Worm (Caenorhabditis elegans) whole organism, L2 larva: ENCODE data around the gene gcy-20.

Source experiments
- F13H6.1 ChIP-seq: sonication (generic microtip); optimal IDR thresholded peaks from 2 replicates; lab custom pipeline; 2016; ENCODE audit warnings: missing genetic modification characterization, missing compliant biosample characterization
- R02D3.7 ChIP-seq: fragments of 150-350 bp; optimal IDR thresholded peaks from 2 replicates; lab custom pipeline; 2014; ENCODE audit warnings: missing biosample characterization, missing genetic modification characterization
- Y55F3AM.14 ChIP-seq: fragments of 200-800 bp; sonication (Bioruptor generic); optimal IDR thresholded peaks from 2 replicates; lab custom pipeline; 2018; ENCODE audit warnings: mild to moderate bottlenecking, missing genetic modification characterization, missing compliant biosample characterization
- ZK546.5 ChIP-seq: sonication (generic microtip); optimal IDR thresholded peaks from 2 replicates; lab custom pipeline; 2017; ENCODE audit warnings: missing biosample characterization, missing genetic modification characterization
- alr-1 ChIP-seq: fragments of 150-350 bp; optimal IDR thresholded peaks from 2 replicates; lab custom pipeline; 2014; ENCODE audit warnings: missing biosample characterization, missing genetic modification characterization
- blmp-1 ChIP-seq: sonication (generic microtip); optimal IDR thresholded peaks from 2 replicates; lab custom pipeline; 2017; ENCODE audit warnings: missing genetic modification characterization, mild to moderate bottlenecking, missing compliant biosample characterization, antibody characterized with exemption, moderate library complexity; ENCODE audit not compliant: insufficient read depth
- crh-2 ChIP-seq: sonication (generic microtip); optimal IDR thresholded peaks from 2 replicates; lab custom pipeline; 2017; ENCODE audit warnings: missing biosample characterization, missing genetic modification characterization
- dmd-4 ChIP-seq: sonication (generic microtip); optimal IDR thresholded peaks from 2 replicates; lab custom pipeline; 2017; ENCODE audit warnings: missing biosample characterization, missing genetic modification characterization
- elt-1 ChIP-seq: fragments of 150-350 bp; optimal IDR thresholded peaks from 2 replicates; lab custom pipeline; 2014; ENCODE audit warnings: missing biosample characterization, missing genetic modification characterization
- fos-1 ChIP-seq: fragments of 150-350 bp; optimal IDR thresholded peaks from 2 replicates; lab custom pipeline; 2014; ENCODE audit warnings: missing biosample characterization, missing genetic modification characterization
- gmeb-1 ChIP-seq: fragments of 150-350 bp; optimal IDR thresholded peaks from 2 replicates; lab custom pipeline; 2014; ENCODE audit warnings: missing biosample characterization, missing genetic modification characterization
- lin-11 ChIP-seq: fragments of 150-350 bp; sonication (generic microtip); optimal IDR thresholded peaks from 2 replicates; lab custom pipeline; 2014; ENCODE audit warnings: missing biosample characterization, missing genetic modification characterization, inconsistent platforms, mixed read lengths
- lin-13 ChIP-seq: fragments of 150-350 bp; optimal IDR thresholded peaks from 2 replicates; lab custom pipeline; 2014; ENCODE audit warnings: missing biosample characterization, missing genetic modification reagents, missing genetic modification characterization
- lin-39 ChIP-seq: fragments of 150-350 bp; optimal IDR thresholded peaks from 2 replicates; lab custom pipeline; 2014; ENCODE audit warnings: missing biosample characterization, missing genetic modification reagents, missing genetic modification characterization
- lsy-2 ChIP-seq, 2 experiments: fragments of 150-350 bp in 1 of 2; sonication (generic microtip) in 1 of 2; optimal IDR thresholded peaks; 2 replicates each; lab custom pipeline; 2014 to 2017; ENCODE audit warnings: missing biosample characterization in 2 of 2, missing genetic modification characterization in 2 of 2
- mab-5 ChIP-seq: fragments of 150-350 bp; optimal IDR thresholded peaks from 2 replicates; lab custom pipeline; 2014; ENCODE audit warnings: missing biosample characterization, missing genetic modification characterization
- mbf-1 ChIP-seq: sonication (generic microtip); optimal IDR thresholded peaks from 2 replicates; lab custom pipeline; 2017; ENCODE audit warnings: missing biosample characterization, missing genetic modification characterization
- nhr-10 ChIP-seq: sonication (generic microtip); optimal IDR thresholded peaks from 2 replicates; lab custom pipeline; 2017; ENCODE audit warnings: missing biosample characterization, missing genetic modification characterization
- nhr-11 ChIP-seq: fragments of 150-350 bp; optimal IDR thresholded peaks from 2 replicates; lab custom pipeline; 2014; ENCODE audit warnings: missing biosample characterization, missing genetic modification characterization
- nhr-12 ChIP-seq: fragments of 150-350 bp; optimal IDR thresholded peaks from 2 replicates; lab custom pipeline; 2014; ENCODE audit warnings: missing biosample characterization, missing genetic modification characterization
- nhr-21 ChIP-seq: fragments of 150-350 bp; optimal IDR thresholded peaks from 2 replicates; lab custom pipeline; 2014; ENCODE audit warnings: missing biosample characterization, missing genetic modification characterization
- nhr-23 ChIP-seq: fragments of 150-350 bp; optimal IDR thresholded peaks from 2 replicates; lab custom pipeline; 2014; ENCODE audit warnings: missing biosample characterization, missing genetic modification reagents, missing genetic modification characterization
- nhr-25 ChIP-seq: fragments of 150-350 bp; sonication (generic microtip); optimal IDR thresholded peaks from 3 replicates; lab custom pipeline; 2014; ENCODE audit warnings: missing biosample characterization, missing genetic modification characterization
- nhr-77 ChIP-seq: fragments of 150-350 bp; optimal IDR thresholded peaks from 2 replicates; lab custom pipeline; 2014; ENCODE audit warnings: missing biosample characterization, missing genetic modification characterization
- peb-1 ChIP-seq: fragments of 150-350 bp; optimal IDR thresholded peaks from 2 replicates; lab custom pipeline; 2014; ENCODE audit warnings: missing biosample characterization, missing genetic modification characterization
- sem-4 ChIP-seq: fragments of 150-350 bp; optimal IDR thresholded peaks from 2 replicates; lab custom pipeline; 2014; ENCODE audit warnings: missing biosample characterization, missing genetic modification reagents, missing genetic modification characterization
- skn-1 ChIP-seq: sonication (generic microtip); optimal IDR thresholded peaks from 2 replicates; lab custom pipeline; 2017; ENCODE audit warnings: missing biosample characterization, missing genetic modification characterization
- sma-3 ChIP-seq: sonication (generic microtip); optimal IDR thresholded peaks from 2 replicates; lab custom pipeline; 2016; ENCODE audit warnings: missing genetic modification reagents, missing genetic modification characterization, missing compliant biosample characterization
- sma-9 ChIP-seq, 2 experiments: fragments of 150-350 bp in 1 of 2; sonication (generic microtip) in 1 of 2; optimal IDR thresholded peaks; 2 replicates each; lab custom pipeline; 2014 to 2016; ENCODE audit warnings: missing genetic modification characterization in 2 of 2, mild to moderate bottlenecking in 1 of 2, missing biosample characterization in 1 of 2, missing compliant biosample characterization in 1 of 2, missing genetic modification reagents in 1 of 2, moderate library complexity in 1 of 2
- unc-39 ChIP-seq: fragments of 150-350 bp; optimal IDR thresholded peaks from 2 replicates; lab custom pipeline; 2014; ENCODE audit warnings: missing biosample characterization, missing genetic modification characterization
- unc-55 ChIP-seq: fragments of 150-350 bp; sonication (generic microtip); optimal IDR thresholded peaks from 3 replicates; lab custom pipeline; 2014; ENCODE audit warnings: missing biosample characterization, missing genetic modification reagents, missing genetic modification characterization
- unc-62 ChIP-seq: fragments of 150-350 bp; optimal IDR thresholded peaks from 2 replicates; lab custom pipeline; 2014; ENCODE audit warnings: missing biosample characterization, missing genetic modification reagents, missing genetic modification characterization
- zag-1 ChIP-seq: fragments of 150-350 bp; optimal IDR thresholded peaks from 2 replicates; lab custom pipeline; 2014; ENCODE audit warnings: missing biosample characterization, missing genetic modification characterization
- ztf-11 ChIP-seq: sonication (generic microtip); optimal IDR thresholded peaks from 2 replicates; lab custom pipeline; 2017; ENCODE audit warnings: missing biosample characterization, missing genetic modification characterization
- ztf-4 ChIP-seq: fragments of 150-350 bp; optimal IDR thresholded peaks from 2 replicates; lab custom pipeline; 2014; ENCODE audit warnings: missing biosample characterization, missing genetic modification characterization

The gcy-20 gene

DNA sequence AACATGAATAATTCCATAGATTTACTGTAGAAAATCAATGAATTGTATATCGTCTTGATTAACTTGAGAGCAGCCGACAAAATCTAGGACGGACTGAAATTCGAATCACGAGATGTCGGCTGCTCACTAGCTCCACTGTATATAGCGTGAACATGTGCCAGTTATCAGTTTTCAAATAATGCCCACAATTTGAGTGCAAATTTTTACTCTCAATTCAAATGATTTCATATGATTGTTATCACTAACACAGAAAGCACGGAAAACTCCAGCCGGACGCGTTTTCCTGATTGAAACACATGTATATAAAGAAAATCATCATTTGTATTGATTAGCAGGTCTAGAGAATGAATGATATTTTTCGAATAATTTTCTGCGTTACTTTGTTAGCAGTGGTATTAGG is 38.8 kb upstream of the gcy-20 start, which contains the start of gene oac-5:
oac-5 (plus strand) TSS at position 301 of the 400 bp plus-strand sequence.
- TF ChIP-seq dmd-4 (tag; lab: Kevin White, UChicago) (no peak), nhr-21 (tag; lab: Kevin White, UChicago) (no peak), lin-13 (GFP tag; lab: Kevin White, UChicago) (no peak), sem-4 (tag; lab: Kevin White, UChicago) (no peak), R02D3.7 (tag; lab: Kevin White, UChicago) (no peak), unc-62 (no peak), Y55F3AM.14 (GFP tag; lab: Kevin White, UChicago) (no peak), ztf-11 (no peak), nhr-77 (tag; lab: Kevin White, UChicago) (no peak), mbf-1 (no peak)

DNA sequence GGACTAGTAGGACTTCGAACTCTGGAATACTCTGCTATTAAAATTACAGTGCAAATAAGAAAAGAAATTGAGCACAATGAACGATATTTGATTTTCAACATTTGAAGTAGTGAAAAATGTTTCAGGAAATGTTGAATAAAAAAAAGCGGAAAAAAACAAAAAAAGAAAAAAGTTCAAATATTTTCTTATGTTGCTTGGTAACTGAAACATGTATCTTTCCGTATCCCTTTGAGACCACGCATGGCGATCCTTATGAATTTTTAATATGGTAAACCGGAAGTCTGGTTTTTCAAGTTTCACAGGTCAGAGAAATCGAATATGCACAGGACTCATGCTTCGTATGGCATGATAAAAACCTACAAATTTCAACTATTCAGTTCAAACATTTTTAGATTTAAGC is 34.0 kb upstream of the gcy-20 start, which contains the start of gene F28G4.3:
F28G4.3 (minus strand) TSS at position 101 of the 400 bp plus-strand sequence.
- no peak for TF ChIP-seq sma-3 (GFP tag; lab: Kevin White, UChicago)
- TF ChIP-seq crh-2: no peak
- no peak for TF ChIP-seq F13H6.1
- no peak for TF ChIP-seq unc-62
- TF ChIP-seq peb-1 (tag; lab: Kevin White, UChicago): no peak
- TF ChIP-seq lsy-2 (tag; optimal IDR thresholded peaks at IDR 0.05; lab: Kevin White, UChicago): no peak
- no peak for TF ChIP-seq ZK546.5
- TF ChIP-seq nhr-11 (tag; lab: Kevin White, UChicago): no peak
- TF ChIP-seq alr-1 (tag; lab: Kevin White, UChicago): no peak
- no peak for TF ChIP-seq nhr-12 (tag; lab: Kevin White, UChicago)
- TF ChIP-seq sem-4 (tag; lab: Kevin White, UChicago): no peak
- TF ChIP-seq nhr-23 (tag; lab: Kevin White, UChicago): no peak
- no peak for TF ChIP-seq sma-9 (GFP tag; optimal IDR thresholded peaks at IDR 0.05; lab: Kevin White, UChicago)
- TF ChIP-seq sma-9 (tag; optimal IDR thresholded peaks at IDR 0.05; lab: Kevin White, UChicago): no peak
- no peak for TF ChIP-seq blmp-1 (tag; lab: Kevin White, UChicago)

DNA sequence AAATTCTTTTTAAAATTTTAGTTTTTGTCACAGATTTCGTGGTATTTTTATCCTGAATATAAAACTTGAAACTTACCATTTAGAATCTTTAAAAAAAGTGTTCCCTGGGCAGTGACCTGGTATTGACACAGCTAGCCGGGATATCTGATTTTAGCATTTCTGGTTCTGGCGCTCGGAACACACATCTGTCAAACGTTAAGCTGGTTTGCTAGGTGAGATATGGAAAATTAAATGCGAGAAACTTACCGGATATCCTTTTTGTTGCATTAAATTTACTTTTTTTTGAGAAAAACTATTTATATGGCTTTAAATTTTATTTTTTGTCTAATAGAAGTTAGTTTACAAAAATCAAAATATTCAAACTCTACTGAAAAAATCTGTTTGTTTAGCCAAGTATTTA is 32.2 kb upstream of the gcy-20 start, which contains the start of gene F28G4.4:
F28G4.4 (minus strand) TSS at position 101 of the 400 bp plus-strand sequence.
- TF ChIP-seq unc-55 (GFP tag; lab: Kevin White, UChicago): no peak
- TF ChIP-seq elt-1: no peak
- no peak for TF ChIP-seq F13H6.1
- TF ChIP-seq skn-1 (tag; lab: Kevin White, UChicago): no peak
- TF ChIP-seq nhr-25: no peak
- TF ChIP-seq sem-4 (tag; lab: Kevin White, UChicago): no peak
- no peak for TF ChIP-seq blmp-1 (tag; lab: Kevin White, UChicago)
- no peak for TF ChIP-seq unc-39 (tag; lab: Kevin White, UChicago)
- no peak for TF ChIP-seq unc-62
- TF ChIP-seq nhr-77 (tag; lab: Kevin White, UChicago): no peak
- no peak for TF ChIP-seq lin-39 (tag; lab: Kevin White, UChicago)

DNA sequence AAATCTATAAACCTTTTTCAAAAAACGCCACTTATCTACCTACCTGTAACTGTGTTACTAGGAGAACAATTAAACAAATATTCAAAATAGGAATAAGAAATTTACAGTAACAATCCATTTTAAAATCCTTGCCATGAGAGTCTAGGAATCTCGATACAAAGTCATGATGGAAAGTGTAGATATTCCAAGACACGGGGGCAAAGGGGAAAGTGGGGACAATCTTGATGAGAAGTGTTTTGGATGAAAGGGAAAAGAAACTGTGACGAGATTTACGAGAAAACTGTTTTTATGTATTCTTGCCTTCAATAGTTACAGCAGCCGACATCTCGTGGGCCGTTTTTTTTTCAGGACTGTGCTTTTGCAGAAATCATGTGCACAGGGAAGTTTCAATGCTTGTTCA is 28.6 kb upstream of the gcy-20 start, which contains the start of gene F28G4.2:
F28G4.2 (minus strand) TSS at position 175 of the 400 bp plus-strand sequence.
- TF ChIP-seq sma-3 (GFP tag; lab: Kevin White, UChicago): no peak
- TF ChIP-seq blmp-1 (tag; lab: Kevin White, UChicago): peak; percentile 40

DNA sequence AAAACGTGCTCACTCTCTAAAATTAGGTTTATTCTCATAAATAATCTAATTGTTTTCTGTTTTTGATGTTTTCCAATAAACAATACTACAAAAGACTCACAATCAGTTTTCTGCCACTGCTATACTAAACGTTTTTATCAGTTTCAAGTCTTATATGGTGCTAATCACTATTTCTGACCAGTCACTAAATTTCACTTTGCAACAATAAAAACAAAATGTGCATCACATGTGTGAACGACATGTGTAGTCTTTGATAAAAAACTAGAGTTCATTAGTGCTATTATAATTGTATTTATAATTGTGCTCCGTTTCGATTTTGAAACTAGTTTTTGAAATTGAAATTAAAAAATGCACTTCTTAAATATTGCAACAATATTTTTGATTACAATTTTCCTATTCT is 24.3 kb upstream of the gcy-20 start, which contains the start of gene cyp-37B1:
cyp-37B1 (plus strand) TSS at position 199 of the 400 bp plus-strand sequence.
- no peak for TF ChIP-seq zag-1
- no peak for TF ChIP-seq elt-1
- peak; percentile 64 for TF ChIP-seq fos-1
- TF ChIP-seq blmp-1 (tag; lab: Kevin White, UChicago): no peak
- no peak for TF ChIP-seq unc-55 (GFP tag; lab: Kevin White, UChicago)
- TF ChIP-seq ztf-4: no peak
- TF ChIP-seq peb-1 (tag; lab: Kevin White, UChicago): no peak
- no peak for TF ChIP-seq nhr-10
- no peak for TF ChIP-seq lin-11 (tag; lab: Kevin White, UChicago)
- peak; percentile 76 for TF ChIP-seq sma-9 (GFP tag; optimal IDR thresholded peaks at IDR 0.05; lab: Kevin White, UChicago)
- no peak for TF ChIP-seq sma-9 (tag; optimal IDR thresholded peaks at IDR 0.05; lab: Kevin White, UChicago)
- TF ChIP-seq crh-2: peak; percentile 10
- no peak for TF ChIP-seq nhr-25
- no peak for TF ChIP-seq mab-5 (tag; lab: Kevin White, UChicago)
- TF ChIP-seq ZK546.5: no peak
- peak; percentile 45 for TF ChIP-seq gmeb-1 (tag; lab: Kevin White, UChicago)
